Worm (Caenorhabditis elegans): ENCODE measurements around the gene znf-598.

ce11 chrII:7053001-7053400, 27.4 kb downstream of the znf-598 start, which contains the start of gene ZK1127.13:
- TF ChIP-seq ama-1 (optimal IDR thresholded peaks at IDR 0.05) (no peak), ceh-36 (tag; optimal IDR thresholded peaks at IDR 0.05) (no peak), tra-4 (tag; optimal IDR thresholded peaks at IDR 0.05) (no peak), hnd-1 (tag; optimal IDR thresholded peaks at IDR 0.05) (no peak), scrt-1 (GFP tag; IDR thresholded peaks at IDR 0.05) (no peak), aly-1 (tag; optimal IDR thresholded peaks at IDR 0.05) (no peak), B0310.2 (tag; optimal IDR thresholded peaks at IDR 0.05) (no peak), ceh-13 (GFP tag; optimal IDR thresholded peaks at IDR 0.05) (no peak), tbx-37 (GFP tag; conservative IDR thresholded peaks at IDR 0.05) (no peak), ets-7 (tag; optimal IDR thresholded peaks at IDR 0.05) (no peak), pes-1 (GFP tag; IDR thresholded peaks at IDR 0.05) (no peak)

Measured in whole organism, early embryonic.